Fruit fly (Drosophila melanogaster) whole organism, adult: ENCODE data around the gene Jhbp1.

ENCODE experiments used
- CG1620 ChIP-seq: fragments of 200-800 bp; sonication (Bioruptor generic); optimal IDR thresholded peaks from 2 replicates; lab custom pipeline; 2016; ENCODE audit warnings: missing biosample characterization, missing genetic modification characterization
- CG33017 ChIP-seq: fragments of 200-800 bp; sonication (Bioruptor generic); optimal IDR thresholded peaks from 2 replicates; lab custom pipeline; 2018; ENCODE audit warnings: missing biosample characterization, mild to moderate bottlenecking, missing genetic modification characterization, moderate library complexity
- CG7045 ChIP-seq: fragments of 200-800 bp; sonication (Bioruptor generic); optimal IDR thresholded peaks from 2 replicates; lab custom pipeline; 2017; ENCODE audit warnings: missing biosample characterization, mild to moderate bottlenecking, missing genetic modification characterization
- CG7101 ChIP-seq: fragments of 200-800 bp; sonication (Bioruptor generic); optimal IDR thresholded peaks from 2 replicates; lab custom pipeline; 2018; ENCODE audit warnings: missing biosample characterization, mild to moderate bottlenecking, missing genetic modification characterization, moderate library complexity
- Clk ChIP-seq: fragments of 200-800 bp; sonication (Bioruptor generic); optimal IDR thresholded peaks from 2 replicates; lab custom pipeline; 2017; ENCODE audit warnings: missing biosample characterization, missing genetic modification characterization
- Hr96 ChIP-seq: fragments of 200-800 bp; sonication (Bioruptor generic); optimal IDR thresholded peaks from 2 replicates; lab custom pipeline; 2016; ENCODE audit warnings: missing biosample characterization, missing genetic modification characterization
- kay ChIP-seq: fragments of 200-800 bp; sonication (Bioruptor generic); peaks from one replicate; lab custom pipeline; 2016; ENCODE audit warnings: missing biosample characterization, missing genetic modification characterization, borderline replicate concordance
- ovo ChIP-seq: fragments of 200-800 bp; sonication (Bioruptor generic); optimal IDR thresholded peaks from 2 replicates; lab custom pipeline; 2016; ENCODE audit warnings: missing biosample characterization, missing genetic modification characterization
- pad ChIP-seq: fragments of 200-800 bp; sonication (Bioruptor generic); optimal IDR thresholded peaks from 3 replicates; lab custom pipeline; 2017; ENCODE audit warnings: missing biosample characterization, missing genetic modification characterization, mild to moderate bottlenecking, moderate library complexity, missing genetic modification reagents
- tj ChIP-seq: fragments of 200-800 bp; sonication (Bioruptor generic); optimal IDR thresholded peaks from 3 replicates; lab custom pipeline; 2017; ENCODE audit warnings: missing biosample characterization, mild to moderate bottlenecking, missing genetic modification characterization, moderate library complexity

dm6 chr3R:4978256-4979021 is 13.2 kb downstream of the Jhbp1 start:
- TF ChIP-seq kay (GFP tag; lab: Kevin White, UChicago) (no peak), CG7045 (no peak), ovo (no peak), CG1620 (no peak), tj (GFP tag; lab: Kevin White, UChicago) (no peak), CG7101 (tag; lab: Kevin White, UChicago) (no peak), CG33017 (no peak), Hr96 (GFP tag; lab: Kevin White, UChicago) (no peak), pad (GFP tag; lab: Kevin White, UChicago) (no peak), Clk (no peak)
